Fruit fly (Drosophila melanogaster): ENCODE results near the gene PpD6.

- TF ChIP-seq OdsH (GFP tag; optimal IDR thresholded peaks at IDR 0.05) (no peak), CG16779 (tag; optimal IDR thresholded peaks at IDR 0.05) (no peak), CG6854 (GFP tag; optimal IDR thresholded peaks at IDR 0.05) (no peak), ss (GFP tag; optimal IDR thresholded peaks at IDR 0.05) (no peak), fd59A (GFP tag; optimal IDR thresholded peaks at IDR 0.05) (no peak), Met (GFP tag; optimal IDR thresholded peaks at IDR 0.05) (no peak), CG8119 (GFP tag; IDR thresholded peaks at IDR 0.05) (no peak), Eip75B (GFP tag; optimal IDR thresholded peaks at IDR 0.05) (no peak)
Measured at dm6 chr2L:3114132-3114531, 4.7 kb downstream of the PpD6 start.

Data from whole organism, prepupa.